Worm (Caenorhabditis elegans) whole organism, late embryonic: ENCODE measurements around the gene srh-47.

ENCODE experiments used
- F13H6.1 ChIP-seq: sonication (generic microtip); optimal IDR thresholded peaks from 2 replicates; lab custom pipeline; 2016; ENCODE audit warnings: missing genetic modification characterization, missing compliant biosample characterization
- T23F11.4 ChIP-seq: fragments of 200-800 bp; sonication (Bioruptor generic); optimal IDR thresholded peaks from 2 replicates; lab custom pipeline; 2018; ENCODE audit warnings: mild to moderate bottlenecking, missing genetic modification characterization, missing compliant biosample characterization
- Y22D7AL.16 ChIP-seq: sonication (generic microtip); optimal IDR thresholded peaks from 2 replicates; lab custom pipeline; 2016; ENCODE audit warnings: missing genetic modification characterization, missing compliant biosample characterization
- ahr-1 ChIP-seq: sonication (generic microtip); optimal IDR thresholded peaks from 2 replicates; lab custom pipeline; 2016; ENCODE audit warnings: missing genetic modification characterization, missing compliant biosample characterization
- ama-1 ChIP-seq: fragments of 150-350 bp; optimal IDR thresholded peaks from 2 replicates; lab custom pipeline; 2014
- ceh-14 ChIP-seq: sonication (generic microtip); optimal IDR thresholded peaks from 2 replicates; lab custom pipeline; 2016; ENCODE audit warnings: missing genotype, missing genetic modification characterization, missing compliant biosample characterization
- ceh-18 ChIP-seq: sonication (generic microtip); optimal IDR thresholded peaks from 2 replicates; lab custom pipeline; 2016; ENCODE audit warnings: missing genetic modification characterization, missing compliant biosample characterization
- ceh-19 ChIP-seq: fragments of 200-800 bp; sonication (Bioruptor generic); optimal IDR thresholded peaks from 2 replicates; lab custom pipeline; 2018; ENCODE audit warnings: mild to moderate bottlenecking, missing genetic modification characterization, missing compliant biosample characterization
- ceh-2 ChIP-seq: sonication (generic microtip); optimal IDR thresholded peaks from 2 replicates; lab custom pipeline; 2016; ENCODE audit warnings: missing genotype, missing genetic modification characterization, missing compliant biosample characterization
- ceh-22 ChIP-seq: sonication (generic microtip); optimal IDR thresholded peaks from 2 replicates; lab custom pipeline; 2017; ENCODE audit warnings: missing biosample characterization, missing genetic modification characterization
- ceh-24 ChIP-seq: sonication (generic microtip); optimal IDR thresholded peaks from 2 replicates; lab custom pipeline; 2016; ENCODE audit warnings: mild to moderate bottlenecking, missing genetic modification characterization, missing compliant biosample characterization
- ceh-9 ChIP-seq: sonication (generic microtip); optimal IDR thresholded peaks from 2 replicates; lab custom pipeline; 2016; ENCODE audit warnings: mild to moderate bottlenecking, missing genetic modification characterization, inconsistent platforms, missing compliant biosample characterization
- che-1 ChIP-seq: sonication (generic microtip); optimal IDR thresholded peaks from 2 replicates; lab custom pipeline; 2016; ENCODE audit warnings: mild to moderate bottlenecking, missing genetic modification characterization, missing compliant biosample characterization
- dve-1 ChIP-seq: sonication (generic microtip); optimal IDR thresholded peaks from 2 replicates; lab custom pipeline; 2017; ENCODE audit warnings: antibody characterized with exemption, mild to moderate bottlenecking, missing genetic modification characterization, missing compliant biosample characterization
- ets-4 ChIP-seq: sonication (generic microtip); optimal IDR thresholded peaks from 2 replicates; lab custom pipeline; 2016; ENCODE audit warnings: missing genetic modification characterization, missing compliant biosample characterization
- eyg-1 ChIP-seq: sonication (generic microtip); optimal IDR thresholded peaks from 2 replicates; lab custom pipeline; 2016; ENCODE audit warnings: missing genotype, missing genetic modification characterization, missing compliant biosample characterization
- fax-1 ChIP-seq: sonication (generic microtip); optimal IDR thresholded peaks from 2 replicates; lab custom pipeline; 2016; ENCODE audit warnings: missing genotype, missing genetic modification characterization, missing compliant biosample characterization
- fkh-6 ChIP-seq: sonication (generic microtip); optimal IDR thresholded peaks from 2 replicates; lab custom pipeline; 2016; ENCODE audit warnings: missing genetic modification characterization, missing compliant biosample characterization
- gmeb-2 ChIP-seq: sonication (generic microtip); optimal IDR thresholded peaks from 2 replicates; lab custom pipeline; 2016; ENCODE audit warnings: missing genetic modification characterization, inconsistent platforms, missing compliant biosample characterization
- hlh-15 ChIP-seq: sonication (generic microtip); optimal IDR thresholded peaks from 2 replicates; lab custom pipeline; 2016; ENCODE audit warnings: missing genetic modification characterization, missing compliant biosample characterization
- hlh-30 ChIP-seq: sonication (generic microtip); optimal IDR thresholded peaks from 2 replicates; lab custom pipeline; 2017; ENCODE audit warnings: antibody characterized with exemption, missing genetic modification characterization, missing compliant biosample characterization; ENCODE audit not compliant: insufficient read depth
- hlh-6 ChIP-seq: sonication (generic microtip); optimal IDR thresholded peaks from 2 replicates; lab custom pipeline; 2016; ENCODE audit warnings: missing genotype, missing genetic modification characterization, missing compliant biosample characterization
- lin-11 ChIP-seq: fragments of 200-800 bp; sonication (Bioruptor generic); optimal IDR thresholded peaks from 2 replicates; lab custom pipeline; 2018; ENCODE audit warnings: mild to moderate bottlenecking, missing genetic modification characterization, missing compliant biosample characterization
- mec-3 ChIP-seq: sonication (generic microtip); optimal IDR thresholded peaks from 2 replicates; lab custom pipeline; 2016; ENCODE audit warnings: borderline replicate concordance, missing genetic modification characterization, missing compliant biosample characterization
- nfya-1 ChIP-seq: sonication (generic microtip); optimal IDR thresholded peaks from 2 replicates; lab custom pipeline; 2017; ENCODE audit warnings: missing genetic modification characterization, mild to moderate bottlenecking, missing compliant biosample characterization, antibody characterized with exemption, moderate library complexity
- nhr-232 ChIP-seq: sonication (generic microtip); optimal IDR thresholded peaks from 2 replicates; lab custom pipeline; 2016; ENCODE audit warnings: missing genetic modification characterization, missing compliant biosample characterization
- pag-3 ChIP-seq: sonication (generic microtip); optimal IDR thresholded peaks from 2 replicates; lab custom pipeline; 2016; ENCODE audit warnings: missing compliant biosample characterization, missing genetic modification characterization, borderline replicate concordance
- pat-9 ChIP-seq: fragments of 200-800 bp; sonication (Bioruptor generic); optimal IDR thresholded peaks from 2 replicates; lab custom pipeline; 2018; ENCODE audit warnings: mild to moderate bottlenecking, missing genetic modification characterization, moderate library complexity, missing compliant biosample characterization
- pha-2 ChIP-seq: sonication (generic microtip); optimal IDR thresholded peaks from 2 replicates; lab custom pipeline; 2017; ENCODE audit warnings: mild to moderate bottlenecking, missing genetic modification characterization, missing compliant biosample characterization
- pha-4 ChIP-seq: fragments of 150-350 bp; optimal IDR thresholded peaks from 2 replicates; lab custom pipeline; 2018; ENCODE audit warnings: missing biosample characterization, missing genetic modification reagents, missing genetic modification characterization
- pqm-1 ChIP-seq: sonication (generic microtip); optimal IDR thresholded peaks from 2 replicates; lab custom pipeline; 2016; ENCODE audit warnings: missing genetic modification characterization, missing compliant biosample characterization
- pros-1 ChIP-seq: fragments of 150-350 bp; optimal IDR thresholded peaks from 2 replicates; lab custom pipeline; 2014; ENCODE audit warnings: missing biosample characterization, missing genetic modification reagents, missing genetic modification characterization
- ref-2 ChIP-seq: sonication (generic microtip); optimal IDR thresholded peaks from 2 replicates; lab custom pipeline; 2016; ENCODE audit warnings: missing genetic modification characterization, missing compliant biosample characterization
- rnt-1 ChIP-seq: sonication (generic microtip); optimal IDR thresholded peaks from 2 replicates; lab custom pipeline; 2016; ENCODE audit warnings: missing genetic modification characterization, missing compliant biosample characterization
- syd-9 ChIP-seq: sonication (generic microtip); optimal IDR thresholded peaks from 2 replicates; lab custom pipeline; 2016; ENCODE audit warnings: mild to moderate bottlenecking, missing genetic modification characterization, moderate library complexity, missing compliant biosample characterization
- tbx-2 ChIP-seq: sonication (generic microtip); optimal IDR thresholded peaks from 2 replicates; lab custom pipeline; 2016; ENCODE audit warnings: missing genetic modification characterization, missing compliant biosample characterization
- tbx-7 ChIP-seq: sonication (generic microtip); optimal IDR thresholded peaks from 2 replicates; lab custom pipeline; 2016; ENCODE audit warnings: missing genotype, missing genetic modification characterization, missing compliant biosample characterization
- unc-42 ChIP-seq: sonication (generic microtip); optimal IDR thresholded peaks from 2 replicates; lab custom pipeline; 2016; ENCODE audit warnings: missing genotype, missing genetic modification characterization, missing compliant biosample characterization
- unc-55 ChIP-seq: sonication (generic microtip); optimal IDR thresholded peaks from 2 replicates; lab custom pipeline; 2017; ENCODE audit warnings: missing biosample characterization, missing genetic modification reagents, missing genetic modification characterization
- unc-86 ChIP-seq: sonication (generic microtip); optimal IDR thresholded peaks from 2 replicates; lab custom pipeline; 2016; ENCODE audit warnings: missing genetic modification characterization, missing compliant biosample characterization
- zip-5 ChIP-seq: sonication (generic microtip); optimal IDR thresholded peaks from 2 replicates; lab custom pipeline; 2016; ENCODE audit warnings: missing genetic modification characterization, missing compliant biosample characterization
- ztf-16 ChIP-seq: sonication (generic microtip); optimal IDR thresholded peaks from 2 replicates; lab custom pipeline; 2017; ENCODE audit warnings: missing genetic modification characterization, missing compliant biosample characterization

The srh-47 gene

ce11 chrV:11254980-11255379, 45.5 kb downstream of the srh-47 start, which contains the start of gene srsx-31:
srsx-31 (minus strand) TSS chrV:11255080.
- TF ChIP-seq syd-9 (tag; lab: Kevin White, UChicago) = no peak
- TF ChIP-seq ama-1 (lab: Kevin White, UChicago) = no peak
- no peak for TF ChIP-seq ref-2
- TF ChIP-seq ztf-16 (tag; lab: Kevin White, UChicago) = no peak
- no peak for TF ChIP-seq tbx-2 (tag; lab: Kevin White, UChicago)
- no peak for TF ChIP-seq Y22D7AL.16 (tag; lab: Kevin White, UChicago)
- TF ChIP-seq ceh-24 (tag; lab: Kevin White, UChicago) = no peak
- no peak for TF ChIP-seq pat-9 (tag; lab: Kevin White, UChicago)
- TF ChIP-seq rnt-1 (tag; lab: Kevin White, UChicago) = no peak
- no peak for TF ChIP-seq dve-1 (tag; lab: Kevin White, UChicago)
- TF ChIP-seq ceh-18 = no peak
- TF ChIP-seq pha-2 (tag; lab: Kevin White, UChicago) = no peak
- no peak for TF ChIP-seq mec-3 (tag; lab: Kevin White, UChicago)
- no peak for TF ChIP-seq tbx-7
- TF ChIP-seq ceh-14 (tag; lab: Kevin White, UChicago) = no peak
- no peak for TF ChIP-seq fkh-6 (tag; lab: Kevin White, UChicago)
- TF ChIP-seq zip-5 = no peak
- TF ChIP-seq unc-42 = no peak
- TF ChIP-seq nfya-1 (tag; lab: Kevin White, UChicago) = no peak
- TF ChIP-seq hlh-6 (tag; lab: Kevin White, UChicago) = no peak

DNA sequence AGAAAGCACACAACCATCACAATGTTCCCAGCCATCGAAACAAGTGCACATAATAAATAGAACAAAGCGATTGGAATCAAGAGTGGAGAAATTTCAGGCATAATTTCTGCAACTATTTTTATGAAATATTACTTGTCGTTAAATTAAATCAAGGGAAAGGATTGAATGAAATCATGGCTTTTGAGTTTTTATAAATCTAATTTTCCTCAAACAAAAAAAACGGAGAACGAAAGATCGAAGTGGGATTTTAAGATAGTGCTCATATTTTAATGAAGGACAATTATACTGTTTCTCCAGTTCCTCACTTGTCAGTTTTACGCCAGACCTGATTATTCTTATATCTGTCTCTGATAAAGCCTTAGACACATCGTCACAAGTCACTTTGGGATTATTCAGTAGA, 48.0 kb downstream of the srh-47 start, which contains the start of gene srsx-33:
Gene srsx-33 (minus strand): TSS at position 101 of the 400 bp plus-strand sequence.
- TF ChIP-seq nhr-232 (no peak), mec-3 (tag; lab: Kevin White, UChicago) (no peak), zip-5 (no peak), pha-2 (tag; lab: Kevin White, UChicago) (no peak), fax-1 (tag; lab: Kevin White, UChicago) (no peak), ets-4 (tag; lab: Kevin White, UChicago) (no peak), hlh-30 (no peak), unc-86 (tag; lab: Kevin White, UChicago) (no peak), eyg-1 (no peak), ceh-19 (GFP tag; lab: Kevin White, UChicago) (no peak), lin-11 (no peak), T23F11.4 (GFP tag; lab: Kevin White, UChicago) (no peak), che-1 (tag; lab: Kevin White, UChicago) (no peak), pha-4 (tag; lab: Kevin White, UChicago) (no peak), hlh-6 (tag; lab: Kevin White, UChicago) (no peak)

DNA sequence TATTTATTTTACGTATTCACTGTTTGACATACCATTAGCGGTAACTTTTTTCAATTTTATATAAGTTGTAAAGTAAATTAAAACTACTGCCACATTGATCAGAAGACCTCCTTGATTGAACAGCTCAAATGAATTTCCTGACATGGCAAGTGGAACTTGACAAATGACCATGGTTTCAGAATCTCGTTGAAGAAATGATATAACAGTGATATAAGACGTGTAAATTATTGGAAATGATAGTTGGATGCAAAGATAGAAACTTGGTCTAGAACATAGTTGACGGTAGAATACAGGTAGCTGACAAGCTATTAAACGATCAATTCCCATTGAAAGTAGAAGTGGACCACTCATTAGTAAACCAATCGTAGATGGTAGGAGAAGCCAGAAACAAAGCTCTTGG, 48.6 kb downstream of the srh-47 start:
- TF ChIP-seq gmeb-2 (no peak), ceh-9 (no peak), pag-3 (tag; lab: Kevin White, UChicago) (no peak), unc-42 (no peak), tbx-7 (no peak), pqm-1 (tag; lab: Kevin White, UChicago) (no peak), ahr-1 (tag; lab: Kevin White, UChicago) (no peak)
- TF ChIP-seq, all 69 proteins: peak for 0

ce11 chrV:11250735-11251134, 49.7 kb downstream of the srh-47 start, which contains the start of gene T19B10.12:
T19B10.12 (plus strand) TSS chrV:11251035.
- TF ChIP-seq pros-1 (tag; lab: Kevin White, UChicago) (no peak), pha-4 (tag; lab: Kevin White, UChicago) (no peak), ceh-2 (tag; lab: Kevin White, UChicago) (no peak), ceh-14 (tag; lab: Kevin White, UChicago) (no peak), F13H6.1 (no peak), T23F11.4 (GFP tag; lab: Kevin White, UChicago) (no peak), ahr-1 (tag; lab: Kevin White, UChicago) (no peak), gmeb-2 (no peak), unc-55 (GFP tag; lab: Kevin White, UChicago) (no peak), nhr-232 (no peak), ceh-24 (tag; lab: Kevin White, UChicago) (no peak), ceh-22 (no peak), ceh-9 (no peak), ama-1 (lab: Kevin White, UChicago) (no peak), hlh-15 (no peak), zip-5 (no peak)
- TF ChIP-seq, all 69 proteins: peak for 0
